Worm (Caenorhabditis elegans): ENCODE measurements around the gene sru-6.
A peak's percentile ranks its signal among the peaks of the same experiment; 100 is the strongest.

- TF ChIP-seq flt-1 (GFP tag; IDR thresholded peaks at IDR 0.05) (0 out of 2 replicates have a peak, but pooled peaks have one; percentile 15), klf-2 (GFP tag; conservative IDR thresholded peaks at IDR 0.05) (no peak), ztf-23 (GFP tag; IDR thresholded peaks at IDR 0.05) (no peak)
Measured at ce11 chrIV:9464345-9464783, 26.1 kb upstream of the sru-6 start.

Measured in whole organism, midembryonic.